Worm (Caenorhabditis elegans): ENCODE results near the gene F54C9.14.

The F54C9.14 gene

ce11 chrII:8546975-8547374, 15.1 kb upstream of the F54C9.14 start (continued):
- TF ChIP-seq lin-54 (GFP tag; optimal IDR thresholded peaks at IDR 0.05) (no peak), ceh-58 (GFP tag; IDR thresholded peaks at IDR 0.05) (peak; percentile 94; the same call in 1 of the 2 replicates), ztf-18 (tag; optimal IDR thresholded peaks at IDR 0.05) (peak; percentile 80), attf-6 (GFP tag; IDR thresholded peaks at IDR 0.05) (no peak), F23B12.7 (tag; optimal IDR thresholded peaks at IDR 0.05; ENCODE audit: insufficient read depth) (peak; percentile 88), bed-1 (GFP tag; IDR thresholded peaks at IDR 0.05) (no peak), mes-4 (tag; optimal IDR thresholded peaks at IDR 0.05) (peak; percentile 89), ceh-27 (GFP tag; optimal IDR thresholded peaks at IDR 0.05) (peak; percentile 75), die-1 (tag; optimal IDR thresholded peaks at IDR 0.05) (peak; percentile 96), unc-130 (GFP tag; optimal IDR thresholded peaks at IDR 0.05) (no peak), mel-28 (tag; optimal IDR thresholded peaks at IDR 0.05; ENCODE audit: borderline replicate concordance) (peak; percentile 23), attf-3 (GFP tag; conservative IDR thresholded peaks at IDR 0.05) (0 out of 2 replicates have a peak, but pooled peaks have one; percentile 13), C17E4.6 (GFP tag; IDR thresholded peaks at IDR 0.05) (no peak), C06A6.2 (GFP tag; conservative IDR thresholded peaks at IDR 0.05) (peak; percentile 65), nhr-179 (tag; optimal IDR thresholded peaks at IDR 0.05) (peak; percentile 77), ZK185.1 (tag; optimal IDR thresholded peaks at IDR 0.05; ENCODE audit: poor library complexity, severe bottlenecking) (peak; percentile 88), hlh-26 (GFP tag; conservative IDR thresholded peaks at IDR 0.05) (no peak), cebp-1 (GFP tag; IDR thresholded peaks at IDR 0.05) (peak; percentile 58; the same call in 1 of the 2 replicates), cebp-1 (tag; optimal IDR thresholded peaks at IDR 0.05) (no peak), madf-6 (GFP tag; IDR thresholded peaks at IDR 0.05) (no peak), snpc-1.3 (tag; optimal IDR thresholded peaks at IDR 0.05; ENCODE audit: insufficient read depth) (no peak), fkh-3 (tag; optimal IDR thresholded peaks at IDR 0.05) (peak; percentile 94), B0261.1 (tag; optimal IDR thresholded peaks at IDR 0.05) (peak; percentile 90), snpc-3.4 (tag; optimal IDR thresholded peaks at IDR 0.05) (peak; percentile 87), D2030.7 (GFP tag; IDR thresholded peaks at IDR 0.05) (peak; percentile 42; the same call in 1 of the 2 replicates), F39B2.1 (GFP tag; IDR thresholded peaks at IDR 0.05) (no peak), ztf-25 (GFP tag; IDR thresholded peaks at IDR 0.05) (peak; percentile 71; the same call in 1 of the 2 replicates), tbp1 (GFP tag; optimal IDR thresholded peaks at IDR 0.05) (peak; percentile 96), K12H6.12 (tag; optimal IDR thresholded peaks at IDR 0.05) (peak; percentile 6), mxl-1 (tag; optimal IDR thresholded peaks at IDR 0.05) (peak; percentile 97), repo-1 (tag; optimal IDR thresholded peaks at IDR 0.05) (peak; percentile 85), nfyb-1 (GFP tag; IDR thresholded peaks at IDR 0.05) (peak; percentile 92), nfya-2 (GFP tag; IDR thresholded peaks at IDR 0.05) (0 out of 2 replicates have a peak, but pooled peaks have one; percentile 35), tbx-9 (tag; optimal IDR thresholded peaks at IDR 0.05; ENCODE audit: borderline replicate concordance) (peak; percentile 21), ccch-3 (GFP tag; optimal IDR thresholded peaks at IDR 0.05) (no peak), ztf-22 (GFP tag; optimal IDR thresholded peaks at IDR 0.05) (peak; percentile 77), F33H1.4 (GFP tag; IDR thresholded peaks at IDR 0.05) (peak; percentile 36; the same call in 1 of the 2 replicates), Y56A3A.18 (GFP tag; IDR thresholded peaks at IDR 0.05) (peak; percentile 91), ceh-79 (tag; optimal IDR thresholded peaks at IDR 0.05) (peak; percentile 32), F52B5.7 (tag; optimal IDR thresholded peaks at IDR 0.05) (no peak), egrh-3 (GFP tag; IDR thresholded peaks at IDR 0.05) (peak; percentile 55; the same call in 1 of the 2 replicates), attf-5 (GFP tag; optimal IDR thresholded peaks at IDR 0.05) (no peak), zfh-2 (GFP tag; conservative IDR thresholded peaks at IDR 0.05) (no peak), rcor-1 (GFP tag; IDR thresholded peaks at IDR 0.05) (0 out of 2 replicates have a peak, but pooled peaks have one; percentile 41), sdz-38 (tag; optimal IDR thresholded peaks at IDR 0.05) (no peak), B0336.3 (GFP tag; IDR thresholded peaks at IDR 0.05) (no peak), pbrm-1 (GFP tag; IDR thresholded peaks at IDR 0.05) (no peak; the same call in 1 of the 2 replicates), Y53G8AR.9 (GFP tag; conservative IDR thresholded peaks at IDR 0.05) (peak; percentile 90)

Data from whole organism, young adult.